Fruit fly (Drosophila melanogaster) Kc167 (cell line): ENCODE measurements around the gene bin.

Experiments
- Myc ChIP-seq: fragments of >200 bp; optimal IDR thresholded peaks from 2 replicates; lab custom pipeline; 2017; ENCODE audit warnings: missing external identifiers
- Sin3A ChIP-seq: fragments of >200 bp; optimal IDR thresholded peaks from 2 replicates; lab custom pipeline; 2018; ENCODE audit warnings: missing external identifiers
- h ChIP-seq: fragments of >200 bp; optimal IDR thresholded peaks from 3 replicates; lab custom pipeline; 2018; ENCODE audit warnings: missing external identifiers
- insv ChIP-seq: fragments of >200 bp; optimal IDR thresholded peaks from 3 replicates; lab custom pipeline; 2018; ENCODE audit warnings: missing external identifiers
- psq ChIP-seq: fragments of >200 bp; optimal IDR thresholded peaks from 2 replicates; lab custom pipeline; 2017; ENCODE audit warnings: missing external identifiers
- ttk ChIP-seq: sonication (Bioruptor generic); optimal IDR thresholded peaks from 2 replicates; lab custom pipeline; 2017; ENCODE audit warnings: missing external identifiers

- TF ChIP-seq h (lab: Kevin White, UChicago): no peak
- TF ChIP-seq ttk (lab: Kevin White, UChicago): no peak
- no peak for TF ChIP-seq Myc (lab: Kevin White, UChicago)
- no peak for TF ChIP-seq insv
- no peak for TF ChIP-seq psq (lab: Kevin White, UChicago)
- TF ChIP-seq Sin3A: no peak
Measured at dm6 chr3L:7009411-7009810, 19.0 kb downstream of the bin start.
